Fruit fly (Drosophila melanogaster) whole organism, prepupa: ENCODE results near the gene Jhbp13.

Experiments
- Blimp-1 ChIP-seq: fragments of 200-800 bp; sonication (Bioruptor generic); optimal IDR thresholded peaks from 3 replicates; lab custom pipeline; 2017; ENCODE audit warnings: missing biosample characterization, missing genetic modification characterization, mild to moderate bottlenecking, moderate library complexity, missing genetic modification reagents
- CG10631 ChIP-seq: fragments of 200-800 bp; sonication (Bioruptor generic); optimal IDR thresholded peaks from 2 replicates; lab custom pipeline; 2016; ENCODE audit warnings: missing biosample characterization, missing genetic modification characterization
- CG10669 ChIP-seq: fragments of 200-800 bp; sonication (Bioruptor generic); optimal IDR thresholded peaks from 3 replicates; lab custom pipeline; 2018; ENCODE audit warnings: missing biosample characterization, mild to moderate bottlenecking, missing genetic modification characterization, moderate library complexity
- CG11294 ChIP-seq: fragments of 200-800 bp; sonication (Bioruptor generic); IDR thresholded peaks from 2 replicates; pipeline ENCODE4 v1.3.6; 2022; ENCODE audit warnings: missing biosample characterization, missing genetic modification characterization
- CG11762 ChIP-seq: fragments of 200-800 bp; sonication (Bioruptor generic); optimal IDR thresholded peaks from 3 replicates; lab custom pipeline; 2016; ENCODE audit warnings: missing biosample characterization, missing genetic modification characterization; ENCODE audit not compliant: insufficient read depth
- CG11902 ChIP-seq: fragments of 200-800 bp; sonication (Bioruptor generic); optimal IDR thresholded peaks from 3 replicates; lab custom pipeline; 2016; ENCODE audit warnings: missing biosample characterization, missing genetic modification characterization
- CG15336 ChIP-seq: fragments of 200-800 bp; sonication (Bioruptor generic); IDR thresholded peaks from 2 replicates; pipeline ENCODE4 v1.3.6; 2022; ENCODE audit warnings: missing biosample characterization, missing genetic modification characterization
- CG1621 ChIP-seq: fragments of 200-800 bp; sonication (Bioruptor generic); optimal IDR thresholded peaks from 3 replicates; lab custom pipeline; 2018; ENCODE audit warnings: missing biosample characterization, mild to moderate bottlenecking, missing genetic modification characterization
- CG16779 ChIP-seq: fragments of 200-800 bp; sonication (Bioruptor generic); optimal IDR thresholded peaks from 3 replicates; lab custom pipeline; 2017; ENCODE audit warnings: missing biosample characterization, mild to moderate bottlenecking, missing genetic modification characterization
- CG3032 ChIP-seq: fragments of 200-800 bp; optimal IDR thresholded peaks from 2 replicates; lab custom pipeline; 2019; ENCODE audit warnings: missing biosample characterization, mild to moderate bottlenecking, missing genetic modification characterization, moderate library complexity
- CG31627 ChIP-seq: fragments of 200-800 bp; sonication (Bioruptor generic); optimal IDR thresholded peaks from 3 replicates; lab custom pipeline; 2016; ENCODE audit warnings: missing biosample characterization, missing genetic modification characterization
- CG32006 ChIP-seq: fragments of 200-800 bp; sonication (Bioruptor generic); optimal IDR thresholded peaks from 3 replicates; lab custom pipeline; 2017; ENCODE audit warnings: missing biosample characterization, mild to moderate bottlenecking, missing genetic modification characterization
- CG34406 ChIP-seq: fragments of 200-800 bp; sonication (Bioruptor generic); optimal IDR thresholded peaks from 3 replicates; lab custom pipeline; 2016; ENCODE audit warnings: missing biosample characterization, missing genetic modification characterization
- CG3919 ChIP-seq: fragments of 200-800 bp; sonication (Bioruptor generic); optimal IDR thresholded peaks from 3 replicates; lab custom pipeline; 2016; ENCODE audit warnings: missing biosample characterization, missing genetic modification characterization
- CG4318 ChIP-seq: fragments of 200-800 bp; sonication (Bioruptor generic); optimal IDR thresholded peaks from 3 replicates; lab custom pipeline; 2017; ENCODE audit warnings: missing biosample characterization, mild to moderate bottlenecking, missing genetic modification characterization
- CG6163 ChIP-seq: fragments of 200-800 bp; sonication (Bioruptor generic); IDR thresholded peaks from 3 replicates; pipeline ENCODE4 v1.3.6; 2022; ENCODE audit warnings: missing biosample characterization, missing genetic modification characterization
- CG6276 ChIP-seq: fragments of 200-800 bp; sonication (Bioruptor generic); optimal IDR thresholded peaks from 2 replicates; lab custom pipeline; 2017; ENCODE audit warnings: missing biosample characterization, mild to moderate bottlenecking, missing genetic modification characterization
- CG6792 ChIP-seq: fragments of 200-800 bp; sonication (Bioruptor generic); optimal IDR thresholded peaks from 3 replicates; lab custom pipeline; 2016; ENCODE audit warnings: missing biosample characterization, missing genetic modification characterization
- CG6808 ChIP-seq: fragments of 200-800 bp; sonication (Bioruptor generic); optimal IDR thresholded peaks from 3 replicates; lab custom pipeline; 2017; ENCODE audit warnings: missing biosample characterization, missing genetic modification characterization, mild to moderate bottlenecking, moderate library complexity, missing genetic modification reagents
- CG7368 ChIP-seq: fragments of 200-800 bp; sonication (Bioruptor generic); optimal IDR thresholded peaks from 3 replicates; lab custom pipeline; 2016; ENCODE audit warnings: missing biosample characterization, missing genetic modification characterization
- CG8119 ChIP-seq: fragments of 200-800 bp; sonication (Bioruptor generic); IDR thresholded peaks from 3 replicates; pipeline ENCODE4 v1.3.6; 2022; ENCODE audit warnings: missing biosample characterization, missing genetic modification characterization
- CG8319 ChIP-seq: fragments of 200-800 bp; sonication (Bioruptor generic); optimal IDR thresholded peaks from 3 replicates; lab custom pipeline; 2016; ENCODE audit warnings: missing biosample characterization, missing genetic modification characterization
- CG8632 ChIP-seq: fragments of 200-800 bp; sonication (Bioruptor generic); optimal IDR thresholded peaks from 3 replicates; lab custom pipeline; 2016; ENCODE audit warnings: missing biosample characterization, missing genetic modification characterization
- CG9139 ChIP-seq: fragments of 200-800 bp; sonication (Bioruptor generic); optimal IDR thresholded peaks from 3 replicates; lab custom pipeline; 2017; ENCODE audit warnings: missing biosample characterization, mild to moderate bottlenecking, missing genetic modification characterization
- Eip75B ChIP-seq: fragments of 200-800 bp; sonication (Bioruptor generic); optimal IDR thresholded peaks from 3 replicates; lab custom pipeline; 2016; ENCODE audit warnings: missing biosample characterization, missing genetic modification characterization
- Eip78C ChIP-seq: fragments of 200-800 bp; sonication (Bioruptor generic); peaks from one replicate; lab custom pipeline; 2016; ENCODE audit warnings: missing biosample characterization, missing genetic modification characterization
- Ets96B ChIP-seq: fragments of 200-800 bp; optimal IDR thresholded peaks from 2 replicates; lab custom pipeline; 2019; ENCODE audit warnings: missing biosample characterization, mild to moderate bottlenecking, missing genetic modification characterization, moderate library complexity
- Gug ChIP-seq: fragments of 200-800 bp; sonication (Bioruptor generic); IDR thresholded peaks from 2 replicates; pipeline ENCODE4 v1.3.6; 2022; ENCODE audit warnings: missing biosample characterization, missing genetic modification characterization
- Hr38 ChIP-seq: sonication (Bioruptor generic); optimal IDR thresholded peaks from 2 replicates; lab custom pipeline; 2016; ENCODE audit warnings: missing biosample characterization, missing genetic modification characterization
- Hr39 ChIP-seq: fragments of 200-800 bp; sonication (Bioruptor generic); optimal IDR thresholded peaks from 2 replicates; lab custom pipeline; 2016; ENCODE audit warnings: missing biosample characterization, missing genetic modification characterization
- Hr4 ChIP-seq: fragments of 200-800 bp; sonication (Bioruptor generic); optimal IDR thresholded peaks from 3 replicates; lab custom pipeline; 2016; ENCODE audit warnings: missing biosample characterization, missing genetic modification characterization
- Lpt ChIP-seq: fragments of 200-800 bp; sonication (Bioruptor generic); optimal IDR thresholded peaks from 3 replicates; lab custom pipeline; 2016; ENCODE audit warnings: missing biosample characterization, missing genetic modification characterization
- OdsH ChIP-seq: fragments of 200-800 bp; sonication (Bioruptor generic); optimal IDR thresholded peaks from 3 replicates; lab custom pipeline; 2016; ENCODE audit warnings: missing biosample characterization, missing genetic modification characterization
- Smox ChIP-seq: fragments of 200-800 bp; sonication (Bioruptor generic); optimal IDR thresholded peaks from 3 replicates; lab custom pipeline; 2016; ENCODE audit warnings: missing biosample characterization, missing genetic modification characterization
- Sox102F ChIP-seq: fragments of 200-800 bp; sonication (Bioruptor generic); optimal IDR thresholded peaks from 2 replicates; lab custom pipeline; 2016; ENCODE audit warnings: missing biosample characterization, mild to moderate bottlenecking, missing genetic modification characterization
- Sox14 ChIP-seq: fragments of 200-800 bp; sonication (Bioruptor generic); optimal IDR thresholded peaks from 3 replicates; lab custom pipeline; 2016; ENCODE audit warnings: missing biosample characterization, missing genetic modification characterization
- Sox15 ChIP-seq: fragments of 200-800 bp; sonication (Bioruptor generic); optimal IDR thresholded peaks from 3 replicates; lab custom pipeline; 2016; ENCODE audit warnings: missing biosample characterization, missing genetic modification characterization
- achi ChIP-seq: fragments of 200-800 bp; sonication (Bioruptor generic); optimal IDR thresholded peaks from 3 replicates; lab custom pipeline; 2016; ENCODE audit warnings: missing biosample characterization, missing genetic modification characterization
- cyc ChIP-seq: fragments of 200-800 bp; sonication (Bioruptor generic); optimal IDR thresholded peaks from 3 replicates; lab custom pipeline; 2016; ENCODE audit warnings: missing biosample characterization, missing genetic modification characterization
- dac ChIP-seq: fragments of 200-800 bp; sonication (Bioruptor generic); optimal IDR thresholded peaks from 2 replicates; lab custom pipeline; 2017; ENCODE audit warnings: missing biosample characterization, mild to moderate bottlenecking, missing genetic modification characterization
- dsx ChIP-seq: fragments of 200-800 bp; optimal IDR thresholded peaks from 3 replicates; lab custom pipeline; 2019; ENCODE audit warnings: missing biosample characterization, mild to moderate bottlenecking, missing genetic modification characterization, moderate library complexity; ENCODE audit not compliant: poor library complexity, severe bottlenecking
- esn ChIP-seq: fragments of 200-800 bp; sonication (Bioruptor generic); optimal IDR thresholded peaks from 2 replicates; lab custom pipeline; 2016; ENCODE audit warnings: missing biosample characterization, mild to moderate bottlenecking, missing genetic modification characterization, moderate library complexity
- fd85E ChIP-seq: fragments of 200-800 bp; sonication (Bioruptor generic); optimal IDR thresholded peaks from 3 replicates; lab custom pipeline; 2016; ENCODE audit warnings: missing biosample characterization, missing genetic modification characterization
- net ChIP-seq: fragments of 200-800 bp; sonication (Bioruptor generic); optimal IDR thresholded peaks from 3 replicates; lab custom pipeline; 2016; ENCODE audit warnings: missing biosample characterization, missing genetic modification characterization
- pdm3 ChIP-seq: fragments of 200-800 bp; sonication (Bioruptor generic); optimal IDR thresholded peaks from 3 replicates; lab custom pipeline; 2016; ENCODE audit warnings: missing biosample characterization, missing genetic modification characterization
- salr ChIP-seq, 2 experiments: fragments of 200-800 bp; sonication (Bioruptor generic); optimal IDR thresholded peaks; 3 replicates each; lab custom pipeline; 2016 to 2018; ENCODE audit warnings: missing biosample characterization in 2 of 2, missing genetic modification characterization in 2 of 2, mild to moderate bottlenecking in 1 of 2
- spab ChIP-seq: fragments of 200-800 bp; sonication (Bioruptor generic); optimal IDR thresholded peaks from 2 replicates; lab custom pipeline; 2017; ENCODE audit warnings: missing biosample characterization, mild to moderate bottlenecking, missing genetic modification characterization, missing genetic modification reagents
- ss ChIP-seq, 2 experiments: fragments of 200-800 bp; sonication (Bioruptor generic); optimal IDR thresholded peaks; 2 replicates in 1 of 2; 3 replicates in 1 of 2; lab custom pipeline; 2017 to 2018; ENCODE audit warnings: mild to moderate bottlenecking in 2 of 2, missing biosample characterization in 2 of 2, missing genetic modification characterization in 2 of 2, moderate library complexity in 1 of 2
- svp ChIP-seq: fragments of 200-800 bp; sonication (Bioruptor generic); peaks from one replicate; lab custom pipeline; 2016; ENCODE audit warnings: missing biosample characterization, missing genetic modification characterization
- topi ChIP-seq: fragments of 200-800 bp; sonication (Bioruptor generic); optimal IDR thresholded peaks from 3 replicates; lab custom pipeline; 2016; ENCODE audit warnings: missing biosample characterization, missing genetic modification characterization

The Jhbp13 gene

DNA sequence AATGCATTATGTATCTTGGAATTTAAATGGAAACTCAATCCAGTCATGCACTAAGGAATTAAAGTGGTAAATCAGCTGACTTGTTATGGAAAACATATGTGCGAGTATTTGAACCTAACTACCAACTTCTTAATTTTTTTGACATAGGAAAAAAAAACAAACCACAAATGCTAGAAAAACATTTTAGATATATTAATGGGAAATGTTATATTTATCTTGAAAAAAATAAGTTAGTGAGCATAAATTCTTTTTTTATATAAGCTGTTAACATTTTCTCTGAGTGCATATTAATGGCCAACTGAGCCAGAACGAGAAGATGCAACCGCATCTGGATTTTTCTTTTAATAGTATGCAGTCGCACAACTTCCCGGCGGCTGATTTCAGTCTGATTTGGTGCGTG, 11.4 kb downstream of the Jhbp13 start:
- TF ChIP-seq topi (GFP tag; lab: Kevin White, UChicago) (no peak), dac (GFP tag; lab: Kevin White, UChicago) (no peak), net (no peak), Gug (GFP tag; lab: Robert Waterston, UW) (no peak), CG6792 (GFP tag; lab: Kevin White, UChicago) (no peak), CG8632 (GFP tag; lab: Kevin White, UChicago) (no peak), cyc (GFP tag; lab: Kevin White, UChicago) (no peak), CG3032 (tag; lab: Kevin White, UChicago) (peak; percentile 16), Sox102F (no peak), CG4318 (GFP tag; lab: Kevin White, UChicago) (peak; percentile 15), Sox15 (GFP tag; lab: Kevin White, UChicago) (no peak), CG15336 (GFP tag; lab: Robert Waterston, UW) (0 out of 2 replicates have a peak, but pooled peaks have one; percentile 15), svp (GFP tag; lab: Kevin White, UChicago) (no peak), ss (GFP tag; optimal IDR thresholded peaks at IDR 0.05; lab: Kevin White, UChicago) (peak in 1 of 2 experiments; percentile 7), achi (GFP tag; lab: Kevin White, UChicago) (peak; percentile 22), Smox (GFP tag; lab: Kevin White, UChicago) (no peak), CG11902 (GFP tag; lab: Kevin White, UChicago) (no peak), Sox14 (GFP tag; lab: Kevin White, UChicago) (peak; percentile 1), fd85E (GFP tag; lab: Kevin White, UChicago) (no peak), CG6808 (GFP tag; lab: Kevin White, UChicago) (peak; percentile 31), Eip78C (GFP tag; lab: Kevin White, UChicago) (peak; percentile 74), OdsH (no peak), spab (GFP tag; lab: Kevin White, UChicago) (no peak), CG16779 (tag; lab: Kevin White, UChicago) (no peak), Hr4 (peak; percentile 4), CG10669 (GFP tag; lab: Kevin White, UChicago) (no peak), CG31627 (GFP tag; lab: Kevin White, UChicago) (no peak), Lpt (GFP tag; lab: Kevin White, UChicago) (peak; percentile 20), pdm3 (no peak), dsx (GFP tag; lab: Kevin White, UChicago) (no peak), Blimp-1 (no peak), CG11294 (GFP tag; lab: Robert Waterston, UW) (no peak), CG7368 (GFP tag; lab: Kevin White, UChicago) (no peak), CG1621 (tag; lab: Kevin White, UChicago) (no peak), CG11762 (GFP tag; lab: Kevin White, UChicago) (no peak), Eip75B (no peak), Hr39 (GFP tag; lab: Kevin White, UChicago) (no peak), CG32006 (peak; percentile 46), esn (GFP tag; lab: Kevin White, UChicago) (no peak), CG8119 (GFP tag; lab: Robert Waterston, UW) (0 out of 3 replicates have a peak, but pooled peaks have one; percentile 24), salr (GFP tag; optimal IDR thresholded peaks at IDR 0.05; lab: Kevin White, UChicago) (no peak), Ets96B (tag; lab: Kevin White, UChicago) (no peak), Hr38 (GFP tag; lab: Kevin White, UChicago) (no peak), CG6276 (GFP tag; lab: Kevin White, UChicago) (peak; percentile 9), CG10631 (GFP tag; lab: Kevin White, UChicago) (no peak), CG3919 (no peak), CG9139 (GFP tag; lab: Kevin White, UChicago) (no peak), CG8319 (GFP tag; lab: Kevin White, UChicago) (no peak), CG6163 (GFP tag; lab: Robert Waterston, UW) (no peak), CG34406 (GFP tag; lab: Kevin White, UChicago) (no peak)
